Worm (Caenorhabditis elegans) whole organism, late embryonic: Measurements from ENCODE around the gene T14B1.1.

Experiments used
- C08G9.2 ChIP-seq: sonication (generic microtip); optimal IDR thresholded peaks from 2 replicates; lab custom pipeline; 2016; ENCODE audit warnings: mild to moderate bottlenecking, missing genetic modification characterization, moderate library complexity, missing compliant biosample characterization
- C38D4.7 ChIP-seq: fragments of 200-800 bp; sonication (Bioruptor generic); optimal IDR thresholded peaks from 2 replicates; lab custom pipeline; 2018; ENCODE audit warnings: mild to moderate bottlenecking, missing genetic modification characterization, moderate library complexity, missing compliant biosample characterization
- F13H6.1 ChIP-seq: sonication (generic microtip); optimal IDR thresholded peaks from 2 replicates; lab custom pipeline; 2016; ENCODE audit warnings: missing genetic modification characterization, missing compliant biosample characterization
- T23F11.4 ChIP-seq: fragments of 200-800 bp; sonication (Bioruptor generic); optimal IDR thresholded peaks from 2 replicates; lab custom pipeline; 2018; ENCODE audit warnings: mild to moderate bottlenecking, missing genetic modification characterization, missing compliant biosample characterization
- Y22D7AL.16 ChIP-seq: sonication (generic microtip); optimal IDR thresholded peaks from 2 replicates; lab custom pipeline; 2016; ENCODE audit warnings: missing genetic modification characterization, missing compliant biosample characterization
- ceh-18 ChIP-seq: sonication (generic microtip); optimal IDR thresholded peaks from 2 replicates; lab custom pipeline; 2016; ENCODE audit warnings: missing genetic modification characterization, missing compliant biosample characterization
- ceh-2 ChIP-seq: sonication (generic microtip); optimal IDR thresholded peaks from 2 replicates; lab custom pipeline; 2016; ENCODE audit warnings: missing genotype, missing genetic modification characterization, missing compliant biosample characterization
- ceh-24 ChIP-seq: sonication (generic microtip); optimal IDR thresholded peaks from 2 replicates; lab custom pipeline; 2016; ENCODE audit warnings: mild to moderate bottlenecking, missing genetic modification characterization, missing compliant biosample characterization
- ceh-30 ChIP-seq: fragments of 150-350 bp; optimal IDR thresholded peaks from 2 replicates; lab custom pipeline; 2014; ENCODE audit warnings: missing biosample characterization, missing genetic modification characterization
- ceh-34 ChIP-seq: sonication (generic microtip); optimal IDR thresholded peaks from 2 replicates; lab custom pipeline; 2016; ENCODE audit warnings: mild to moderate bottlenecking, missing genetic modification characterization, missing compliant biosample characterization
- ceh-45 ChIP-seq: fragments of 200-800 bp; sonication (Bioruptor generic); IDR thresholded peaks from 2 replicates; pipeline ENCODE4 v1.3.6; 2022; ENCODE audit warnings: missing genetic modification reagents, missing genetic modification characterization, missing compliant biosample characterization
- ceh-6 ChIP-seq: fragments of 200-800 bp; sonication (Bioruptor generic); optimal IDR thresholded peaks from 2 replicates; lab custom pipeline; 2018; ENCODE audit warnings: mild to moderate bottlenecking, missing genetic modification characterization, missing compliant biosample characterization
- ceh-9 ChIP-seq: sonication (generic microtip); optimal IDR thresholded peaks from 2 replicates; lab custom pipeline; 2016; ENCODE audit warnings: mild to moderate bottlenecking, missing genetic modification characterization, inconsistent platforms, missing compliant biosample characterization
- che-1 ChIP-seq: sonication (generic microtip); optimal IDR thresholded peaks from 2 replicates; lab custom pipeline; 2016; ENCODE audit warnings: mild to moderate bottlenecking, missing genetic modification characterization, missing compliant biosample characterization
- elt-2 ChIP-seq: sonication (generic microtip); optimal IDR thresholded peaks from 2 replicates; lab custom pipeline; 2016; ENCODE audit warnings: missing genetic modification reagents, missing genetic modification characterization, missing compliant biosample characterization
- fax-1 ChIP-seq: sonication (generic microtip); optimal IDR thresholded peaks from 2 replicates; lab custom pipeline; 2016; ENCODE audit warnings: missing genotype, missing genetic modification characterization, missing compliant biosample characterization
- hlh-13 ChIP-seq: fragments of 200-800 bp; sonication (Bioruptor generic); optimal IDR thresholded peaks from 2 replicates; lab custom pipeline; 2018; ENCODE audit warnings: mild to moderate bottlenecking, missing genetic modification characterization, missing compliant biosample characterization
- hlh-15 ChIP-seq: sonication (generic microtip); optimal IDR thresholded peaks from 2 replicates; lab custom pipeline; 2016; ENCODE audit warnings: missing genetic modification characterization, missing compliant biosample characterization
- hlh-30 ChIP-seq: sonication (generic microtip); optimal IDR thresholded peaks from 2 replicates; lab custom pipeline; 2017; ENCODE audit warnings: antibody characterized with exemption, missing genetic modification characterization, missing compliant biosample characterization; ENCODE audit not compliant: insufficient read depth
- hlh-6 ChIP-seq: sonication (generic microtip); optimal IDR thresholded peaks from 2 replicates; lab custom pipeline; 2016; ENCODE audit warnings: missing genotype, missing genetic modification characterization, missing compliant biosample characterization
- hlh-8 ChIP-seq: sonication (generic microtip); optimal IDR thresholded peaks from 2 replicates; lab custom pipeline; 2016; ENCODE audit warnings: missing genotype, missing genetic modification characterization, missing compliant biosample characterization
- lim-6 ChIP-seq: sonication (generic microtip); optimal IDR thresholded peaks from 2 replicates; lab custom pipeline; 2016; ENCODE audit warnings: missing genetic modification characterization, missing compliant biosample characterization
- mec-3 ChIP-seq: sonication (generic microtip); optimal IDR thresholded peaks from 2 replicates; lab custom pipeline; 2016; ENCODE audit warnings: borderline replicate concordance, missing genetic modification characterization, missing compliant biosample characterization
- nhr-232 ChIP-seq: sonication (generic microtip); optimal IDR thresholded peaks from 2 replicates; lab custom pipeline; 2016; ENCODE audit warnings: missing genetic modification characterization, missing compliant biosample characterization
- npax-4 ChIP-seq: sonication (generic microtip); optimal IDR thresholded peaks from 2 replicates; lab custom pipeline; 2016; ENCODE audit warnings: missing genetic modification characterization, missing compliant biosample characterization
- odd-2 ChIP-seq: sonication (generic microtip); optimal IDR thresholded peaks from 2 replicates; lab custom pipeline; 2017; ENCODE audit warnings: antibody characterized with exemption, mild to moderate bottlenecking, missing genetic modification characterization, missing compliant biosample characterization
- pag-3 ChIP-seq: sonication (generic microtip); optimal IDR thresholded peaks from 2 replicates; lab custom pipeline; 2016; ENCODE audit warnings: missing compliant biosample characterization, missing genetic modification characterization, borderline replicate concordance
- pat-9 ChIP-seq: fragments of 200-800 bp; sonication (Bioruptor generic); optimal IDR thresholded peaks from 2 replicates; lab custom pipeline; 2018; ENCODE audit warnings: mild to moderate bottlenecking, missing genetic modification characterization, moderate library complexity, missing compliant biosample characterization
- pha-2 ChIP-seq: sonication (generic microtip); optimal IDR thresholded peaks from 2 replicates; lab custom pipeline; 2017; ENCODE audit warnings: mild to moderate bottlenecking, missing genetic modification characterization, missing compliant biosample characterization
- pha-4 ChIP-seq: fragments of 150-350 bp; optimal IDR thresholded peaks from 2 replicates; lab custom pipeline; 2018; ENCODE audit warnings: missing biosample characterization, missing genetic modification reagents, missing genetic modification characterization
- pqm-1 ChIP-seq: sonication (generic microtip); optimal IDR thresholded peaks from 2 replicates; lab custom pipeline; 2016; ENCODE audit warnings: missing genetic modification characterization, missing compliant biosample characterization
- sdc-2 ChIP-seq: sonication (generic microtip); optimal IDR thresholded peaks from 2 replicates; lab custom pipeline; 2016; ENCODE audit warnings: missing genotype, missing genetic modification characterization, missing compliant biosample characterization
- unc-3 ChIP-seq, 2 experiments: fragments of 200-800 bp in 1 of 2; sonication (Bioruptor generic) in 1 of 2; sonication (generic microtip) in 1 of 2; conservative IDR thresholded peaks in 1 of 2; optimal IDR thresholded peaks in 1 of 2; 2 replicates each; pipeline versions ENCODE4 v1.3.6 to Lab custom; 2016 to 2022; ENCODE audit warnings: missing compliant biosample characterization in 2 of 2, missing genetic modification characterization in 2 of 2, missing genetic modification reagents in 1 of 2
- unc-42 ChIP-seq: sonication (generic microtip); optimal IDR thresholded peaks from 2 replicates; lab custom pipeline; 2016; ENCODE audit warnings: missing genotype, missing genetic modification characterization, missing compliant biosample characterization
- zip-5 ChIP-seq: sonication (generic microtip); optimal IDR thresholded peaks from 2 replicates; lab custom pipeline; 2016; ENCODE audit warnings: missing genetic modification characterization, missing compliant biosample characterization

T14B1.1 gene

DNA sequence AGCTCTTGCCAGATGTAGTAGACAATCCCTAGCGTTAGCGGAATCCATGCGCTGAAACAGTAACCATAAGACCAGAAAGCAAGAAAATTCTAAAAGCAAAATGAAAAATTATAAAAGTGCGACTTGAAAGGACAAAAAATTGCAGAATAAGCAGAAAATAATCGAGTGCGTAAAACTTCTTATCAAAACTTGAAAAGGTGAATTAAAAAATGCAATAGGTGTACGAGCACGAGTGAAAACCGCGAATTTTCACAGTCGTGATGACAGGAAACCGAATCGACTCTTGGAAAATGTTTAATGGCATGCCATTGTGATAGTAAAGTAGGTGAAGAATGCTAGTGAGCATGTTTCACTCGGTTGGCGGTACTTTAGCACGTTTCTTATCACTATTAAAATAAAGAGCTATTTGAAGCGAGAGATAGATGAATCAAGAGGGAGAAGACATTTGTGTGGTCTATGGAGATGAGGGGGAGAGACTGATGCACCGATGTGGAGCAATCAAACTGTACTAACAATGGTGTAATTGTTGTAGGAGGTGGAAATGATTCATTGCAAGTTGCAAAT lies 11.7 kb upstream of the T14B1.1 start, which contains the start of gene ifp-1:
Gene ifp-1, minus strand, starts transcription at position 51 of the 564 bp plus-strand sequence.
- TF ChIP-seq ceh-6 (GFP tag; lab: Kevin White, UChicago): no peak
- TF ChIP-seq pha-2 (tag; lab: Kevin White, UChicago): no peak
- TF ChIP-seq elt-2 (tag; lab: Kevin White, UChicago): peak; percentile 1
- no peak for TF ChIP-seq pag-3 (tag; lab: Kevin White, UChicago)
- no peak for TF ChIP-seq C38D4.7 (GFP tag; lab: Kevin White, UChicago)
- TF ChIP-seq, all 69 proteins: peak for 1

DNA sequence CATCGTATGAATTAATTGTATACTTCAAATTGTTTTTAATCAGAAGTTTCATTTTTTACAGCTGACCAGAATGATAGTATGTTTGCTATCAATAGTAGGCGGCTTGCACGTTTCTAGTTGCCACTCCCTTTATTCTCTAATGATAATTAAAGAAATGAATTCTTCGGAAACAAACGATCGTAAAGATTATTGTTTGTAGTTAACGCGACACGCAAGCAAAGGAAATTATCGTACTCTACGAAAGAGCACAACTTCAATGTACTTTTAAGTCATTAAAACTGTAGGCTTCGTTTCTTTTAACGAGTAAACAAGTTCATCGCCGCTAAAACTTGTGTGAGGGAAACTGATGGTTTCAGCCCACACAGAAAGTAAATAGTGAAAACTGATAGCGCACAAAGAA lies 10.9 kb upstream of the T14B1.1 start:
- TF ChIP-seq pqm-1 (tag; lab: Kevin White, UChicago) (peak; percentile 10), hlh-30 (tag; lab: Kevin White, UChicago) (no peak), ceh-34 (tag; lab: Kevin White, UChicago) (no peak), unc-42 (tag; lab: Kevin White, UChicago) (no peak), ceh-30 (tag; lab: Kevin White, UChicago) (no peak), odd-2 (tag; lab: Kevin White, UChicago) (no peak)

DNA sequence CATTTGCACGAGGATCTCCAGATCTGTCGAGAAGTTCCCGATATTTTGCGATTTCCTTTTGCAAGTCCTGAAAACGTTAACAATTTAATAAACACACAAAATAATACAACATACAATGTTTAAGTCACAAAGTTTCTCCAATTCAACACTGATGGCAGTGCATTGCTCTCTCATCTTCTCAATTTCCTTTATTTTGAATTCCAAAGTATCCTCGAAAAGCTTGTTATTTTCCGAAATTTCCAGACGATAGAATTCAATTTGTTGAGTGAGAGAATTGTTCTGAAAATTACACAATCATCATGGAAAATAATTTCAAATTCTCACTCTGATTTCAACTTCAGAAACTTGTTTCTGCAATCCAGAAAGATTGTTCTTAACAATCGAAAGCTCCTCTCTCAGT lies 9.4 kb upstream of the T14B1.1 start:
- TF ChIP-seq ceh-2 (tag; lab: Kevin White, UChicago): no peak
- TF ChIP-seq hlh-13: no peak
- TF ChIP-seq che-1 (tag; lab: Kevin White, UChicago): no peak
- no peak for TF ChIP-seq pha-4 (tag; lab: Kevin White, UChicago)
- no peak for TF ChIP-seq T23F11.4

DNA sequence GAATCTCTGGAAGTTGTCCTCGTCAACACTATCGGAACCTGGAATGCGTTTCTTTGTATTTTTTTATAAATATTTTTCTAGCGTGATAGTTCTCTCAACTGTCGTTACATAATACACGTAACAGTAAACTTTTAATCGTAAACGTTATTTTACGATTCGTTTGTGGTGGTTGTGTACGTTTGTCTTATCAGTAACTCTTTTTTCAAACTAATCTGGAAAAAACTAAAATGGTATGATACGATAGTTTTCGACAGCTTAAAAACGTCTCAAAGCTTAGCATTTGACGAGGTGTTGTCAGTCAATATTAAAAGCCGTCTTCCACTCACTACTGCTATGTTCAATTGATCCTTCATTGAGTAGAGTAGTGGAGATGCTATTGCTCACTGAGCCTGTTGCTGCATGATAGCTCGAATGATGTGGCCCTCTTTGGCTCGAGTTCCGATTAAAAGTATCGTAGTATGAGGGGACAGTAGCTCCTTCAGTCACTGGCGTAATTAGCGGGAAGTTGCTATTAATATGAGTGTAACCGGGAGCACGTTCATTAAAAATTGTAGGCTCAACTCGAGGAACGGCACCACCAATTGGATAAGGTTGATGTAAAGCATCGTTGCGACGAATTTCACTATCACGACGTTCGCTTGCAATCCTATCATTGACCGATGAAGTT lies 8.4 kb upstream of the T14B1.1 start:
- no peak for TF ChIP-seq hlh-15
- TF ChIP-seq pha-4 (tag; lab: Kevin White, UChicago): no peak
- TF ChIP-seq hlh-8: no peak
- TF ChIP-seq ceh-2 (tag; lab: Kevin White, UChicago): no peak
- no peak for TF ChIP-seq pat-9
- TF ChIP-seq mec-3 (tag; lab: Kevin White, UChicago): no peak
- peak; percentile 36 for TF ChIP-seq elt-2 (tag; lab: Kevin White, UChicago)

DNA sequence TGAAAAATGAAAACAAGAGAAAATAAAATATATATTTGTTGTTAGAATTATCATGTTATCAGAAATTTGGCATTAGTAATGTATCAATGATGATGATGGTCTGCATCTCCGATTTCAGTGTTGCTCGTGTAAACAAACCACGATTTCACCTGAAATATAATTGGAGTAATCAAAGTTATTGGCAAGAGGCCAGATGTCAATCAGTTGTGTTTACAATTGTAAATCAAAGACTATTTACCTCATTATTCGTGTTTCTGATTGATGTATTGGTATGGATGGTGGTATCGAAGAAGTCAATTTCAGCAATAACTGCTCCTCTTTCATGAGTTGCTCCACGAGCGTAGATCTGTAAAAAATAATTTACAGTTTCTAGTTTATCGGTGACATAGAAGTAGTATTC lies 7.5 kb upstream of the T14B1.1 start:
- TF ChIP-seq pag-3 (tag; lab: Kevin White, UChicago) (no peak), hlh-13 (no peak)

DNA sequence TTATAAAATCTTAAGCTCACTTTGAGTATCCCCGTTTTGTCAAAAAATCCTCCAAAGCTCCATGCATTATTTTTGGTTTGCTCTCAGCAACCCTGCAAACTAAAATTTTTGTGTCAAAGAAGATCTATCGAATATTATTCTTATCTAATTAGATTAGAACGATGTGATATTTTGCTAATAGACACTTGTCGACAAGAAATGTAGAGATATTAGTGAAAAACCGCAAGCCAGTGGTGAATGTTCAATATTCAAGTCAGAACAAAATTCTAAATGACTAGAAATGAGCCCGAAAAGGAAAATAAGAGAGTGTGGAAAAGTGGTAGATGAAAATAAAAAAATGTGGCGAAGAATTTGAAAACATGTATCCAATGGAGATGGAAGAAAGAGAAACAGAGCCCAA lies 6.3 kb upstream of the T14B1.1 start, which contains the start of gene C43C3.4:
Gene C43C3.4, minus strand, starts transcription at position 101 of the 400 bp plus-strand sequence.
- TF ChIP-seq npax-4: no peak
- no peak for TF ChIP-seq nhr-232
- no peak for TF ChIP-seq unc-3 (GFP tag; conservative IDR thresholded peaks at IDR 0.05; lab: Robert Waterston, UW)
- no peak for TF ChIP-seq unc-3 (tag; optimal IDR thresholded peaks at IDR 0.05; lab: Kevin White, UChicago)
- no peak for TF ChIP-seq pha-4 (tag; lab: Kevin White, UChicago)
- no peak for TF ChIP-seq C08G9.2 (tag; lab: Kevin White, UChicago)
- TF ChIP-seq zip-5 (tag; lab: Kevin White, UChicago): no peak
- no peak for TF ChIP-seq lim-6 (tag; lab: Kevin White, UChicago)
- TF ChIP-seq elt-2 (tag; lab: Kevin White, UChicago): no peak
- no peak for TF ChIP-seq hlh-6 (tag; lab: Kevin White, UChicago)
- TF ChIP-seq pag-3 (tag; lab: Kevin White, UChicago): no peak
- no peak for TF ChIP-seq ceh-18 (tag; lab: Kevin White, UChicago)
- TF ChIP-seq ceh-24 (tag; lab: Kevin White, UChicago): no peak
- no peak for TF ChIP-seq ceh-9 (tag; lab: Kevin White, UChicago)
- TF ChIP-seq fax-1: no peak
- no peak for TF ChIP-seq Y22D7AL.16 (tag; lab: Kevin White, UChicago)
- TF ChIP-seq ceh-45 (GFP tag; lab: Robert Waterston, UW): no peak
- no peak for TF ChIP-seq hlh-30 (tag; lab: Kevin White, UChicago)
- no peak for TF ChIP-seq ceh-30 (tag; lab: Kevin White, UChicago)
- no peak for TF ChIP-seq sdc-2 (tag; lab: Kevin White, UChicago)
- no peak for TF ChIP-seq F13H6.1 (tag; lab: Kevin White, UChicago)
